Worm (Caenorhabditis elegans): Measurements from ENCODE around the gene T25B2.4.

- TF ChIP-seq nhr-237 (tag; optimal IDR thresholded peaks at IDR 0.05) = no peak
- TF ChIP-seq blmp-1 (tag; optimal IDR thresholded peaks at IDR 0.05) = no peak
- TF ChIP-seq unc-39 (tag; optimal IDR thresholded peaks at IDR 0.05) = no peak
- no peak for TF ChIP-seq elt-1 (tag; optimal IDR thresholded peaks at IDR 0.05; ENCODE audit: borderline replicate concordance, insufficient read depth)
- TF ChIP-seq ham-2 (GFP tag; optimal IDR thresholded peaks at IDR 0.05) = no peak
- TF ChIP-seq lsy-2 (tag; optimal IDR thresholded peaks at IDR 0.05) = no peak
- TF ChIP-seq pha-4 (tag; optimal IDR thresholded peaks at IDR 0.05) = no peak
- TF ChIP-seq nhr-76 (tag; optimal IDR thresholded peaks at IDR 0.05) = no peak
- TF ChIP-seq sptf-1 (tag; optimal IDR thresholded peaks at IDR 0.05) = no peak
These were observed 2.2 kb downstream of the T25B2.4 start, which contains the start of gene T13C5.7 for ce11 chrX:6180293-6180692.
